Fruit fly (Drosophila melanogaster) whole organism, larva: Measurements from ENCODE around the gene CG43137.

Source experiments
- noc ChIP-seq: fragments of 200-800 bp; sonication (Bioruptor generic); optimal IDR thresholded peaks from 3 replicates; lab custom pipeline; 2019; ENCODE audit warnings: missing biosample characterization, mild to moderate bottlenecking, missing genetic modification characterization, moderate library complexity

The CG43137 gene

DNA sequence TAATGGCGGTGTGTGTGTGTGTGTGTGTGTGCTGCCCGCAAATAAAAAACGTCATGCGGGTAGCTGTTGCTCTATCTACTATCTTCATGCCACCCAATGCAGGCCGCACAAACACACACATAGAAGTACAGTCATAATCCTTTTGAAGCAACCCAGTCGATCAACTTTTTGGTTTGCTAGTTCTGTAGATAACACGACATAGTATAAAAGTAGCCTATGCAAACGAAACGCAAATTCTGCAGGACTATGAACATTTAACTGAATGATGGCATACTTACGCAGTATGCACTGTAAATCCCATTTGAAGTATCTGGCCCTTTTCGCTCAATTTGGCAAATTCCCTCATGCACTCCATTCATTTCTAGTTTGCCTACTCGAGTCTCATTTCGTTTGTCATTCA, 1.1 kb upstream of the CG43137 start:
- no peak for TF ChIP-seq noc (tag; lab: Kevin White, UChicago)

DNA sequence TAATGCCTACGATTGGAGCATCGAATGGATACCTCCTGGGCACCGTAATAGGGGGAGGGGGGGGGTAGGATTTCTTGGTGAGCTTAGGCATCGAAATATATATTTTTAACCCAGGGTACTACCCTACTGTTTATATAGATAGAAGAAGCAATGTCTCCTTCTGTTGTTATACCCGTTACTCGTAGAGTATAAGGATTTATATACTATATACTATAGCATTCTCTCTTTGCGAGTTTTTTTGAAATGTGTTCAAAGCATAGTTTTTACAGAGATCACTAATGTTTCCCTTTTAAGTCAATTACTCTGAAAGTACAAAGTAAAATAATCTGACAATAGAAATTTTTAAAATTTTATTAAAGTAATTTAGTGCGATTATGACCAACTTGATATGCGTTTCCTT, 11.5 kb downstream of the CG43137 start, which contains the start of gene CG43136:
Gene CG43136, plus strand, starts transcription at position 301 of the 400 bp plus-strand sequence.
- no peak for TF ChIP-seq noc (tag; lab: Kevin White, UChicago)

DNA sequence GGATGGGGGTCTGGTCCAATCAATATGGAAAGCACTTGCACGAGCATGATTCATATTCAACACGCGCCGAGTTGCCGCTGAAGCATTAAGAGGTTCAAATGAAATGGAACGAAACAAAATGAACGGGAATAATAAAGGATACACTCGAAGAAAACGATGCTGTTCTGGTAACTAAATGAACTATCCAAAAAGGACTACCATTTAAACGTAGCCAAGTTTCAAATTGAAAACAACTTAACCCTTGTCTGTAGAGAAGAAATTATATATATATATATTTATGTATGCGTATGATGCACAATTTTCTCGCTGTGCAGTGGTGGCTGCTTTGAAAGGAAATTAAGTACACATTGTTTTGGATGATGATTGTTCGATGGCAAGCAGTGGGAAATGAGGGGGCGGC, 12.3 kb downstream of the CG43137 start:
- TF ChIP-seq noc (tag; lab: Kevin White, UChicago) = no peak

DNA sequence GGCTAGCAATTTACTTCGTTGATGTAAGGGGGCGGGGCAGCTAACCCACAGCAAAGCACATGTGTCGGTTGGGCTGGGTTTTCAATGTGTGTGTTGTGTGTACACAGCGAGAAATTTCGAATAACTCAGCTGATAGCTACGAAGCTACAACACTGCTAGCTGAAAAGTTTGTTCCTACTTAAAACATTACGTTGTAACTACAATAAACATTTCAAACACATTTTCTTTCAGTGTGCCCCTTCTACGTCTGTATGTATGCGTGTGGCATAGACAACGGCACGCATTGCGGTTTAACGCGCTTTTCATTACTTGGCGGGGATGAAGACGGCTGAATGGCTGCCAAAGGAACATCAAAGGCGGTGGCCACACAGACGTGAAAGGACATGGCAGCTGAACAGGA, 17.4 kb downstream of the CG43137 start:
- no peak for TF ChIP-seq noc (tag; lab: Kevin White, UChicago)

DNA sequence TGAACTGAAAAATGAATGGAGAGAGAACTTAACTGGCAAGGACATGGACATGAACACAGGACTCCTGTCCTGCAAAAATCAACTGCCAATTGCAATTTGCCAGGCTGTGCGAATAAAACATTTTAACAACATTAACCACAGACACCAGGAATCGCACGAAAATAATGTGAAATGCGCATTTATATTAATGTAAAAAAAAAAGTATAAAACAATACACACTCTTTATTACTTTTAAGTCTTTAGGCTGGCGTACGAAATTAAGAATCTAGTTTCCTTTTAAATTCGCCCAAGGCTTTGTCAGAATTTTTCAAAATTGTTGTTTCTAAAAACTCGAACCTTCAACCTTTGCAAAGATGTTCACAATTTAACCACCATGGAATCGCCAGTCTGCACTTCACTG, 20.0 kb downstream of the CG43137 start, which contains the start of gene CG12729:
Gene CG12729, plus strand, starts transcription at position 301 of the 400 bp plus-strand sequence.
- TF ChIP-seq noc (tag; lab: Kevin White, UChicago) = no peak

DNA sequence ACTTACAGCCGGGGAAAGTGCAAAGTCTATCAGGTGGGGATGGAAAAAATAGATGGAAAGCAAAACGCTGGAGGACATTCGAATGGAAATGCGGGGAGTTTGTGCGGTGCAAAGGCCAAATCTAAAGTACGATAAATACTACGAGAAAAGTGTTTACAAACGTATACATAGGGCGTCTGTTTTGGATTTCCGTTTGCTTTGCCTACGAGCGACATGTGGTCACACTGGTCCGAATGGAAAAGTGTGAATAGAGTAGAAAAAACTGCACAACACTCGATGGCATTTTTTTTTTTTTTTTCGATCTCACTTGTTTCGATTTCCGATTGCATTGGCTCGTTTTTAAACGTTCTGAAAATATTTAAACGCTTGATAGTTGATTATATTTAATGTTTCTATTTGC, 25.2 kb downstream of the CG43137 start:
- TF ChIP-seq noc (tag; lab: Kevin White, UChicago) = no peak

DNA sequence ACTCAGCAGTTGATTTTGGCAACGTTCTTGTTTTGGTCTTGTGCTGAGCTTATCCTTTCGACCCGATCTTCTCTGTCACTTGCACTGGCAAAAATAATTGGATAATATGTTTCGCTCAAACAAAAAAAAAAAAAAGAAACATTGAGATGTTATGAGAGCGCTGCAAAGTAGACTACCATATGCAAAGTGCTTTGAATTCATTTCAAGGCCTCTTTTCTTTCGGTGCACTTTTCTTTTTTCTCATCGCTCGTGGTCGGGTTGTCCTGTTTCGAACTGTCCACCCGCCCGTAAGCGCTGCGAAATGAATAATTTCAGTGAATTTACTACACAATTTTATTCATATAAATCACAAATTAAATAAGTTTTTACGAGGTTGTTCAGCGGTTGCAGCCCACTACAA, 45.0 kb downstream of the CG43137 start:
- TF ChIP-seq noc (tag; lab: Kevin White, UChicago) = no peak

DNA sequence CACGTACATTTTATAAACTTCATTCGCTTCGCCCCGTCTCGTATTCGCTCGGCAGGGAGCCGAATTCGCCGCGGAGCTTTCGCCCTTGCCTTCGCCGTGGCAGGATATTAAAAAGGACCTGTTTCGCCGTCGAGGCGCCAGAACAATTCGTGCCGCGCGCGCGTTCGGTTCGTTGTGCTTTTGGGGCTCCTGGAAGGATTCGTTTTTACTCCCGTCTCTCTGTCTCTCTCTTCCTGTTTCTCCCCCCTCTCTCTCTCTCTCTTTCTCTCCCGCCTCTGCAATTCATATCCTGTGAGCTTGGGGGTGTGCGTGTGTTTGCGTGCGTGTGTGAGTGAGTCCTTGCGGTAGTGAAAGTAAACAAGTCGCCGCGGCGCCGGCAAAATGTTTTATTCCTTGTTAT, 46.5 kb downstream of the CG43137 start, which contains the start of gene CG15765:
Gene CG15765, plus strand, starts transcription at position 132 of the 400 bp plus-strand sequence.
- no peak for TF ChIP-seq noc (tag; lab: Kevin White, UChicago)

DNA sequence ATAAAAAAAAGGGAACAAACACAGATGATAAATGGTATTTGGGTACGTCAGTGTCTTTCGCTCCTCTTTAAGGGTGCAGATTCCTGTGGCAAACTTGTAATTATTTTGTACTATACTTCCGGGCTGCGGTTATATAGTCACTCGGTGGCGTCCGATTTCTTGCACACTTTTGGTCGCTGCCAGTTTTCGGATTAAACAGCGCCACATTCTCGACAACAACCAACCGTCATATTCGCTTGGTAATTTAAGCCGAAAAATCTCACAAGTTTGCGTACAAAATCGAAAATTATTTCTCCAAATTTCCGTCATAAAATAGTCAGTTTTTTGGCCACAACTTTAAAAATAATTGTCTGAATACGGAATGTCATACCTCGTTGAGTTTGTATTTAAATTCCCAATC, 47.8 kb downstream of the CG43137 start:
- TF ChIP-seq noc (tag; lab: Kevin White, UChicago) = no peak

DNA sequence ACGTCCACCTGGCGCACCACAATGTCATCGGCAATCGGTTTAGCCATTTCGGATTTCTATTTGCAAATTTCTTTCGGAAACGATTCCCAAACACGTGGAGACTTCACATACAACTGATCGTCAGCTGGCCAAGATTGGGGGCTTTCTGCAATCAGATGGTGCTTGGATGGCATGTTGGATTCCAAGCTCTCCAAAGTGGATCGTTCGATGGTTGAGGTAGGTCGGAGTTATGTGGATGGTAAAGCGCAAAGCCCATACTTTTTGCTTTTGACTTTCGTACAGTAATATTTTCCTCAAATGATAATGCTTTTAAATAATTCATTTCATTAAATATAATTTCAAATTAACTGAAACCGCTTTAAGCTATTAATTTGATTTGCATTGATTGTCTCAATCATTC, 49.2 kb downstream of the CG43137 start, which contains the start of gene AgmNAT:
Gene AgmNAT, minus strand, starts transcription at position 101 of the 400 bp plus-strand sequence.
- TF ChIP-seq noc (tag; lab: Kevin White, UChicago) = no peak
